Worm (Caenorhabditis elegans) whole organism, midembryonic: ENCODE results near the gene F34D10.3.

Source experiments
- cog-1 ChIP-seq: sonication (generic microtip); optimal IDR thresholded peaks from 2 replicates; lab custom pipeline; 2016; ENCODE audit warnings: missing genetic modification characterization, missing compliant biosample characterization
- ref-1 ChIP-seq: fragments of 200-800 bp; sonication (Bioruptor generic); conservative IDR thresholded peaks from 2 replicates; pipeline ENCODE4 v1.3.6; 2022; ENCODE audit warnings: missing genetic modification reagents, missing genetic modification characterization, missing compliant biosample characterization
- ztf-23 ChIP-seq: fragments of 200-800 bp; sonication (Bioruptor generic); IDR thresholded peaks from 2 replicates; pipeline ENCODE4 v1.3.6; 2022; ENCODE audit warnings: missing genetic modification reagents, missing genetic modification characterization, missing compliant biosample characterization
- ztf-29 ChIP-seq: fragments of 200-800 bp; sonication (Bioruptor generic); IDR thresholded peaks from 2 replicates; pipeline ENCODE4 v1.3.6; 2022; ENCODE audit warnings: missing genetic modification reagents, missing genetic modification characterization, missing compliant biosample characterization

DNA sequence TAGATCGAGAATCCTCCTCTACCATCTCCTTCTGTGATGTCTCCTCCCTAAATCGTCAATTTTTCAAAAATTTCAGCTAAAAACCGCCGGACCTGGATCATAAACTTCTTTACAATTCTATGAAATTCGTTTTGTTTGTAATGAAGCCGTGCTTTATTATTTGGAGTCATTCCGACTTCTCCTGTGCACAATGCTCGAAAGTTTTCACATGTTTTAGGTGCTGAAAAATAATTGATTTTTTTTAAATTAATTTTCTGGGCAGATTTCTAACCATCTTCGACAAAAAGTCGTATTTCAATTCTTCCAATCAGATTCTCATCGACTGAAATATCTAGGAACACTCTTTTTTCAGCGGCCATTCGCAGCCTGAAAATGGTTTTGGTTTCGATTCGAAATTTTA lies 34.8 kb upstream of the F34D10.3 start, which contains the start of gene cyn-9:
- TF ChIP-seq ztf-23 (GFP tag; lab: Robert Waterston, UW) (no peak), cog-1 (tag; lab: Kevin White, UChicago) (no peak), ref-1 (GFP tag; lab: Robert Waterston, UW) (no peak), ztf-29 (GFP tag; lab: Robert Waterston, UW) (no peak)
